Worm (Caenorhabditis elegans) whole organism, L1 larva: ENCODE data around the gene ZC155.4.

Experiments used
- ama-1 ChIP-seq: fragments of 150-350 bp; optimal IDR thresholded peaks from 2 replicates; lab custom pipeline; 2014
- ceh-82 ChIP-seq, 3 experiments: fragments of 150-350 bp in 1 of 3; sonication (generic microtip) in 2 of 3; optimal IDR thresholded peaks; 2 replicates each; lab custom pipeline; 2014 to 2017; ENCODE audit warnings: missing biosample characterization in 3 of 3, missing genetic modification characterization in 3 of 3
- egl-27 ChIP-seq, 2 experiments: fragments of 150-350 bp in 1 of 2; sonication (generic microtip); optimal IDR thresholded peaks; 3 replicates each; lab custom pipeline; 2017 to 2018; ENCODE audit warnings: missing biosample characterization in 2 of 2, missing genetic modification characterization in 2 of 2, missing genetic modification reagents in 2 of 2
- elt-3 ChIP-seq, 6 experiments: fragments of 150-350 bp in 1 of 6; sonication (generic microtip); optimal IDR thresholded peaks; 2 replicates each; lab custom pipeline; 2017 to 2018; ENCODE audit warnings: missing biosample characterization in 6 of 6, missing genetic modification characterization in 6 of 6, inconsistent platforms in 1 of 6
- lin-13 ChIP-seq: fragments of 150-350 bp; optimal IDR thresholded peaks from 2 replicates; lab custom pipeline; 2014; ENCODE audit warnings: missing biosample characterization, missing genetic modification reagents, missing genetic modification characterization
- nhr-76 ChIP-seq: sonication (generic microtip); optimal IDR thresholded peaks from 2 replicates; lab custom pipeline; 2017; ENCODE audit warnings: missing biosample characterization, missing genetic modification characterization
- sox-4 ChIP-seq: sonication (generic microtip); optimal IDR thresholded peaks from 2 replicates; lab custom pipeline; 2016; ENCODE audit warnings: missing genetic modification characterization, missing compliant biosample characterization

DNA sequence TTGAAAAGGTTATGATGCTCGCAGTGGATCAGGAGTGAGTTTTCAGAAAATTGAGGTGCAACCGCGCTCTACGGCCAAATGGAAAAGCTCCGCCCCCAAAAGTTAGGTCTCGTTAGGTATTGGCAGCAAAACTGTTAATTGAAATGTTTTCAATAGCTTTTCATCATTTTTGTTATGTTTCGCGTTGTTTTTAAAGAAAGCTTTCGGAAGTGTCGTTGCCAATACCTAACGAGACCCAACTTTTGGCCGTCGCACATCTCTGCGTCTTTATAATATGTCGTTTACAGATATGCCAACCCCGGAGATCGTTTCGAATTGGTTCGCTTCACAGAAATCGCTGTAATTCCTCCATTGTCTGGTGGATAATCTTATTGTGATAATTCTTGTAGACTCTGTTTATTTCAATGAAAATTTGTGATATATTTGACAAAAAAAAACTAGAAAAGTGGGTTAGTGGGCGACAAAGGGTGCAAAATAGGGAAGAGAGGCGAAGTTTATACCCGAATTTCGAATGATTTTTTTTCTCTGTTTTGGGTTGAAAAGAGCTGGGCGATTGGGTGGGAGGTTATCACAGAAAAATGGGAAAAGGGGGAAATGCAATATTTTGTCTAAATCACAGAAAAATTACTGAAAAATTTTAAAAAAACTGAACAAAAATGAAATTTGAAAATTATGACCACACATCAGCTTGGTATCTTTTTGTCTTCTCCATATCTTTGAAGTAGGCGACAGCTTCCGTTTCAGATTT lies 18.8 kb downstream of the ZC155.4 start:
- TF ChIP-seq lin-13 (GFP tag; lab: Kevin White, UChicago) (no peak), ceh-82 (tag; optimal IDR thresholded peaks at IDR 0.05; lab: Kevin White, UChicago) (no peak), egl-27 (tag; optimal IDR thresholded peaks at IDR 0.05; lab: Kevin White, UChicago) (no peak), nhr-76 (no peak), ama-1 (lab: Kevin White, UChicago) (peak; percentile 21), sox-4 (tag; lab: Kevin White, UChicago) (no peak), elt-3 (tag; optimal IDR thresholded peaks at IDR 0.05; lab: Kevin White, UChicago) (no peak)
